Fruit fly (Drosophila melanogaster): ENCODE results near the gene grk.

Gene grk

DNA sequence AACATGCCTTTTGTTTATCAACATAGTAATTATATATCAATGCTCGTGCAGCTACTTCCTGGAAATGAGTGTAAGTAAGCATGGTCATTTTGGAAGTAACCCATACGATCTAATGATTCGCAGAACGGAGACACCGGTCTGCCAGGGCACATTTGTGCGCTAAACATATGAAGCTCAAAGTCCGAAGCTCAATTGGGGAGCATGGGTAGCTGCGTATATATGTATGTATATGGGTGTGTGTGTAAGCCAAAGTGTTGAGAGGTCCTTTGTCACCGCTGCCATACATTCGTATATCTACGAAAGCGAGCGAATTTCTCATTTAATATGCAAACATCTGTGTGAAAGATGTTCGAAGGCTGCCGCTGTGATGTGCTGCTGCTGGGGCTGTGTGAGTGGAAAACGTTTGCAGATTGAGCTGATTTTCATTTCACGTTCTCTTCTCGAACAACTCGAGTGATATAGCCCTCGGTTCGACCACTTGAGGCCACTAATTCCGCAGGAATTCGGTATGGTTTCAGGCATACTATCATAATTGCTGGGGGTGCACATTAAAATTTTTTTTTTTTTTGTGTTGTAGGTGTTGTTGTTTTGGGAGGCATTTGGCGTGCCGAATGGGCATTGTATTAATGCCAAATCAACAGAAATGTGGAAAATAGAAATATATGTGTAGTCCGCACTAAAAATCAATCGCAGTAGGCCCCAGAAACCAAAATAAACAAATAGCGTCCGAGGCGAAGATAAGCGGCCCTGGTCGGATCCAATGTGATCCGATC lies 15.1 kb downstream of the grk start:
- no peak for TF ChIP-seq noc (tag; optimal IDR thresholded peaks at IDR 0.05)

dm6 chr2L:8417562-8417961 lies 15.8 kb downstream of the grk start:
- no peak for TF ChIP-seq noc (tag; optimal IDR thresholded peaks at IDR 0.05)

dm6 chr2L:8416350-8417046 lies 16.9 kb downstream of the grk start:
- peak; percentile 21 for TF ChIP-seq noc (tag; optimal IDR thresholded peaks at IDR 0.05)

dm6 chr2L:8414887-8415883 lies 18.2 kb downstream of the grk start, which contains the start of the genes CG13398 and Akap200:
CG13398 (minus strand) TSS chr2L:8415256.
Akap200 (plus strand) TSS chr2L:8415690.
- TF ChIP-seq noc (tag; optimal IDR thresholded peaks at IDR 0.05), result no peak

dm6 chr2L:8411530-8411929 lies 21.9 kb downstream of the grk start, which contains the start of gene Naglu:
Naglu (minus strand) TSS chr2L:8411868.
- TF ChIP-seq noc (tag; optimal IDR thresholded peaks at IDR 0.05), result no peak

dm6 chr2L:8403286-8404270 lies 29.8 kb downstream of the grk start, which contains the start of gene emb:
emb (plus strand) TSS chr2L:8403573.
- peak; percentile 44 for TF ChIP-seq noc (tag; optimal IDR thresholded peaks at IDR 0.05)

DNA sequence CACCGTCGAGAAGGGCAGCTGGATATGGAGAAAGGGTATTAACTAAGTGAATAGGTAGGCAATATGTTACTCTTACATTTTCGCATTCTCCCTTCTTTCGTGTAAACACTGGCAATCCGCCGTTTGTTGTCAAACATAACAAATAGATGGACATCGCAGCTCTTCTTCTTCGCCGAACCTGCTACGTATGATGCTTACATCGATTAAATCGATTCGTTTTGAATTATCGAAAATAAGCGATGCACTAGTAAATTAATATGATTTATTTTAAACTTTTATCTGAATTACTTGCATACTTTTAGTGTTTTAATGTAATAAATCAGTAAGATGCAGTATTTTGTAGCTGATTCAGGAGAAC lies 30.5 kb downstream of the grk start, which contains the start of gene fy:
TSS of gene fy (minus strand) at position 353 of the 358 bp plus-strand sequence.
- no peak for TF ChIP-seq noc (tag; optimal IDR thresholded peaks at IDR 0.05)

dm6 chr2L:8399863-8400598 lies 33.4 kb downstream of the grk start, which contains the start of gene CG31898:
CG31898 (plus strand) TSS chr2L:8400421.
- no peak for TF ChIP-seq noc (tag; optimal IDR thresholded peaks at IDR 0.05)

DNA sequence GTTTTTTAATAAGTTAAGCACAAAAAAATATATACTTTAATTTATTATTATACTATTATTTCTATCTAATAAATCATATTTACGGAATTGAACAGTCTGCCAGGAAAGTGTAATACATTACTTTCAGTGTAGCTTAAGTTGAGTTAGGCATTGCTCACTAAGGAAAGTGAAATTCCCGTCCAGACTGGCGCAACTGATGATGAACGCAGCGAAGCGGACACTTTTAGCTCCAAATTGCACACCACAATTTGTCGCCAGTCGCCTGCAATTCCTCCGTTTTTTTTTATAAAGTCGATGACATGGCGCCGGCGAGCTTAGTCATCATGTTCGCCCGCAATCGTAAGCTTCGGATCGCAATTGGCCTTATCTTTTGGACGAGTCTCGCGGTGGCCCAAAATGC lies 34.7 kb downstream of the grk start, which contains the start of gene CG13386:
TSS of gene CG13386 (plus strand) at position 301 of the 400 bp plus-strand sequence.
- no peak for TF ChIP-seq noc (tag; optimal IDR thresholded peaks at IDR 0.05)

DNA sequence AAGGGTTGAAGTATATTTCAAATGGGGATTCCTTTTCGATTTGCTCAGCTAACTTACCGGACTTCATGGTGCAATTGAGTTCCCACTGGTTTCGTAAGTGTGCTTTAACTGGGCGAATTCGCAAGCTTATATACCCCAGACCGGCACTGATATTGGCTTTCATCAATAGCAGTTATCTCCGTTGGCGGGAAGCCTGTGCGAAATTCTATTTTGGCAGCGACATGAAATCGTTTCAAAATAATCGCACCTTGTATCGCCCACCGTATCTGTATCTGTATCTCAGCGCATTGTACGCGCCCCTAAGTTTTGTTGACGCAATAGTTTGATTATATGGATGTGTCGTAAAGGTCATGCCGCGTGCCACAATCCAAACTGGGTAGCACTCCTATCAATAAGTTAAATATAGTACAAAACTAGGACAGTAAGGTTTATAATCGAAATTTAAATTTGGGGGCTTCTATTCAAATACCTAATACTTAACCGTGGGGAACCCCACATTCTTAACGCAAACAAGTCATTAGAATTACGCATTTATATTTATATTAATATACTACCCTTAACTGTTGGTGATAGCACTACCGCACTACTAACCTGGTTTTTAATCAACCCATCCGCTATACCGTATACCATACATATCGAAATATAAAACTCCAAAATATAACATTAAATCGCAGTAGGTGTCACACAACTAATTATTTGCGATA lies 37.2 kb downstream of the grk start, which contains the start of the genes Peritrophin-15a and CG13385:
TSS of gene Peritrophin-15a (minus strand) at position 101 of the 704 bp plus-strand sequence.
TSS of gene CG13385 (plus strand) at position 654 of the 704 bp plus-strand sequence.
- no peak for TF ChIP-seq noc (tag; optimal IDR thresholded peaks at IDR 0.05)

DNA sequence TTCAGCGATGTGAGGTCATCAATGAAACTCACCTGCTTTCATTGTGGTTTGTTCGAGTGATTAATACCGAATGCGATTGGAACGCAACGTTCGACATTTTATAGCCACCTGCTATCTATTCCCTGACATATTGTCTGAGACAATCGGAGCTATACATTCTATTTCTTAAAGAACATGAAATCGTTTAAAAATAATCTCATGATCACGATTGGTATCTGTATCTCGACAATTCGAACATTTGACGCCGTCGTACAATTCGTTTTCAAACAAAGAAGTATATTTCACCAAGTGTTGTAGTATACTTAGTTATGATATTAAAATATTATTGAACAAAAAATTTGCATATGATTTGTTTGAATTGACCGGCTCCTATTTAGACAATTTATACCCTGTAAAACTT lies 38.6 kb downstream of the grk start, which contains the start of gene Peritrophin-15b:
TSS of gene Peritrophin-15b (minus strand) at position 101 of the 400 bp plus-strand sequence.
- no peak for TF ChIP-seq noc (tag; optimal IDR thresholded peaks at IDR 0.05)

DNA sequence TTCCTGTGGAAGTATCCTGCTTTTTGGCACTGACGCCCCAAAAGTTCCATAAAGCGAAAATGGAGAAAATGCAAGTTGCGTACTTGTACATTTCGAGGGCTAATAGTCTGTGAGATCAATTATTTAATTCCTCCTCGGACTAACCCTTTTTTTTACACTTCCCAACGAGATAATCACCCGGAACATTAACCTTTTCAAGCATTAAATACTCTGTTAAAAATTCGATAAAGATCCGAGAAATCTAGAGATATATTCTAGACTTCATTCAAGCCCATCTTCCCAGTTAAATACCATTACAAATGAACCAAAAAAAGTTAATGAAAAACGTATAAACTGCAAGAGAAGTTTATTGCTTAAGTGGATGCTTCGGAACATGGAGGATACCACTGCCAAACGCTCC lies 39.2 kb downstream of the grk start, which contains the start of gene lectin-29Ca:
TSS of gene lectin-29Ca (minus strand) at position 101 of the 400 bp plus-strand sequence.
- no peak for TF ChIP-seq noc (tag; optimal IDR thresholded peaks at IDR 0.05)
